Worm (Caenorhabditis elegans) whole organism, midembryonic: ENCODE data around the gene M04D8.4.
A peak's percentile ranks its signal among the peaks of the same experiment; 100 is the strongest.

Experiments
- T22C8.4 ChIP-seq: fragments of 200-800 bp; sonication (Bioruptor generic); IDR thresholded peaks from 2 replicates; pipeline ENCODE4 v1.3.6; 2022; ENCODE audit warnings: missing genetic modification characterization, missing compliant biosample characterization
- cog-1 ChIP-seq: sonication (generic microtip); optimal IDR thresholded peaks from 2 replicates; lab custom pipeline; 2016; ENCODE audit warnings: missing genetic modification characterization, missing compliant biosample characterization
- flt-1 ChIP-seq: fragments of 200-800 bp; sonication (Bioruptor generic); IDR thresholded peaks from 2 replicates; pipeline ENCODE4 v1.3.6; 2022; ENCODE audit warnings: missing genetic modification characterization, missing compliant biosample characterization
- klf-2 ChIP-seq: fragments of 200-800 bp; sonication (Bioruptor generic); conservative IDR thresholded peaks from 2 replicates; pipeline ENCODE4 v1.3.6; 2022; ENCODE audit warnings: missing genetic modification reagents, missing genetic modification characterization, missing compliant biosample characterization
- med-1 ChIP-seq: sonication (generic microtip); optimal IDR thresholded peaks from 2 replicates; lab custom pipeline; 2017; ENCODE audit warnings: missing genetic modification characterization, mild to moderate bottlenecking, missing compliant biosample characterization, antibody characterized with exemption, missing genetic modification reagents; ENCODE audit not compliant: insufficient read depth
- ref-1 ChIP-seq: fragments of 200-800 bp; sonication (Bioruptor generic); conservative IDR thresholded peaks from 2 replicates; pipeline ENCODE4 v1.3.6; 2022; ENCODE audit warnings: missing genetic modification reagents, missing genetic modification characterization, missing compliant biosample characterization
- tab-1 ChIP-seq: fragments of 200-800 bp; sonication (Bioruptor generic); IDR thresholded peaks from 2 replicates; pipeline ENCODE4 v1.3.6; 2022; ENCODE audit warnings: missing genetic modification characterization, missing compliant biosample characterization
- ztf-23 ChIP-seq: fragments of 200-800 bp; sonication (Bioruptor generic); IDR thresholded peaks from 2 replicates; pipeline ENCODE4 v1.3.6; 2022; ENCODE audit warnings: missing genetic modification reagents, missing genetic modification characterization, missing compliant biosample characterization
- ztf-29 ChIP-seq: fragments of 200-800 bp; sonication (Bioruptor generic); IDR thresholded peaks from 2 replicates; pipeline ENCODE4 v1.3.6; 2022; ENCODE audit warnings: missing genetic modification reagents, missing genetic modification characterization, missing compliant biosample characterization

The M04D8.4 gene

DNA sequence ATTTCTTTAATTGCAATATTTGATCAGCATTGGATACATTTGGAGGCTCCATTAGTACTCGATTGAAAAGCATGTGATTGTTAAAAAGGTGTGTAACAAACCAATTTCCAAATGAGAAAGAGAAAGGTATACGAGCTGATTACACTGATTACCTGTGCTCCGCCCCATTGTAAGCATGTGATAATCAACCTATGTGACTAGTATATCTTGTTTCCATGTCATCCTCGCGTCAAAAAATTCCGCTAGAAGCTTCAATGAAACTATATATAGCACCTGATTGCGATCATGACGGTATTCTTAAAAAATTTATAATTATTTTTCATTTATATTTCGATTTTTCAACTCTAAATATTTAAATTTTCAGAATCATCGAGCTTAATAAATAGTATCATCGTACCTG is at the start of gene M04D8.4:
Gene M04D8.4 (minus strand): TSS at position 101 of the 400 bp plus-strand sequence.
- no peak for TF ChIP-seq klf-2 (GFP tag; lab: Robert Waterston, UW)
- no peak for TF ChIP-seq ztf-23 (GFP tag; lab: Robert Waterston, UW)
- TF ChIP-seq flt-1 = no peak
- no peak for TF ChIP-seq ztf-29 (GFP tag; lab: Robert Waterston, UW)
- no peak for TF ChIP-seq cog-1 (tag; lab: Kevin White, UChicago)
- TF ChIP-seq ref-1 (GFP tag; lab: Robert Waterston, UW) = no peak
- TF ChIP-seq tab-1 = no peak
- TF ChIP-seq T22C8.4 (GFP tag; lab: Robert Waterston, UW) = no peak
- no peak for TF ChIP-seq med-1 (GFP tag; lab: Kevin White, UChicago)

DNA sequence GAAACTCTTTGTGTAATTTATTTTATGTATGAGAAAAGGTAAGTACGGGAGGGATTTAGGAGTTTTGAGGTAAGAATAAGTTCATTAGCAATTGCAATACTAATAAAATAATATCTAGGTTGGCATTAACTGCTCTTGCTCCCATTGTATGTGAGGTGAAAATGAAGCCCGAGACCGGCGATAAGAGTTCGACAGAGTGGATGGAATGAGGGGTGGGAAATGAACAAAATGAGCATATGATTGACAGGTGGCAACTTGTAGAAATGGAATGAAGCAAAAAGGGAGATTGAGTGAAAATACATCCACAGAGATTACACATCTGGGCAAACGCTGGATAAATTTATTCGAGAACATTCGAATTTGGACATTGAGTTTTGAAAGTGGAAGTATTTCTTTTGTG is 48.3 kb upstream of the M04D8.4 start:
- TF ChIP-seq ztf-29 (GFP tag; lab: Robert Waterston, UW) (no peak), med-1 (GFP tag; lab: Kevin White, UChicago) (no peak), klf-2 (GFP tag; lab: Robert Waterston, UW) (no peak), tab-1 (no peak), T22C8.4 (GFP tag; lab: Robert Waterston, UW) (no peak), cog-1 (tag; lab: Kevin White, UChicago) (no peak), ref-1 (GFP tag; lab: Robert Waterston, UW) (no peak), ztf-23 (GFP tag; lab: Robert Waterston, UW) (no peak), flt-1 (no peak)

DNA sequence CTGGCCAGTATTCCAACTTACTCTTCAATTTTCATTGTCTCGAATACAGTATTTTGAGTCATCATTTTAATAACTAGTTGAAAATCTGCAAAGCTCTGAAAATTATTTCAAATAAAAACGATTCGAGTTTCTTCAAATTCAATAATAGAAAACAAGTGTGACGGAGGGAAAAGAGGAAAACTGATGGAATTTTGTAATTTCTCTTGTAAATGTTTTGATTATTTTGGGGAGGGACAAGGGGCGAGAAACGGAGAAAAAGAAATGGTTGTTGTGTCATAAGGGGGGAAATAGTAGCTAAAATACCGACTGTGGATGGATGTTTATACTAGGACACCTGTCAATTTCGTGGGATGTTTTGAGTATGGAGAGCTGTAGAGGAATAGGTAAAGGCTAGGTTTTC is 47.7 kb upstream of the M04D8.4 start, which contains the start of gene T16G12.9:
Gene T16G12.9 (minus strand): TSS at position 101 of the 400 bp plus-strand sequence.
- TF ChIP-seq ztf-29 (GFP tag; lab: Robert Waterston, UW) = no peak
- TF ChIP-seq flt-1 = no peak
- TF ChIP-seq med-1 (GFP tag; lab: Kevin White, UChicago) = no peak
- no peak for TF ChIP-seq tab-1
- TF ChIP-seq klf-2 (GFP tag; lab: Robert Waterston, UW) = no peak

DNA sequence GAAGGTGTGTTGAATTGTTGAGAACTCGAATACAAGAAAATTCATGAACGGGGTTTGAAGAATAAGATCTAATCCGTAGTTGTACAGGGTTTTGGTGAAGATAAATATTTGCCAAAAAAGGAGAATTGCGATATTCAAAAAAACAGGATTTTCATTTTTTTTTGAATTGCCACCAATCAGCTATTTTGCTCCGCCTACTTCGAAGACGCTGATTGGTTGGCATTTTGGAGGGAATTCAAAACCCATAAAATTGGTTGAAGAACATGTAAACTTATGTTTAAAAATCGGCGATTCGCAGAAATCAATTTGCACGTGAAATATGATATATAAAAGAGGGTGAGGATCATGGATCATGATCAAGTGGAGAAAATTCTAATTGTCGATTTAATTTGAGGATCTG is 45.6 kb upstream of the M04D8.4 start:
- no peak for TF ChIP-seq ztf-29 (GFP tag; lab: Robert Waterston, UW)
- no peak for TF ChIP-seq ref-1 (GFP tag; lab: Robert Waterston, UW)
- no peak for TF ChIP-seq ztf-23 (GFP tag; lab: Robert Waterston, UW)
- no peak for TF ChIP-seq cog-1 (tag; lab: Kevin White, UChicago)
- TF ChIP-seq klf-2 (GFP tag; lab: Robert Waterston, UW) = no peak
- TF ChIP-seq T22C8.4 (GFP tag; lab: Robert Waterston, UW) = no peak
- no peak for TF ChIP-seq med-1 (GFP tag; lab: Kevin White, UChicago)
- TF ChIP-seq flt-1 = no peak
- no peak for TF ChIP-seq tab-1

DNA sequence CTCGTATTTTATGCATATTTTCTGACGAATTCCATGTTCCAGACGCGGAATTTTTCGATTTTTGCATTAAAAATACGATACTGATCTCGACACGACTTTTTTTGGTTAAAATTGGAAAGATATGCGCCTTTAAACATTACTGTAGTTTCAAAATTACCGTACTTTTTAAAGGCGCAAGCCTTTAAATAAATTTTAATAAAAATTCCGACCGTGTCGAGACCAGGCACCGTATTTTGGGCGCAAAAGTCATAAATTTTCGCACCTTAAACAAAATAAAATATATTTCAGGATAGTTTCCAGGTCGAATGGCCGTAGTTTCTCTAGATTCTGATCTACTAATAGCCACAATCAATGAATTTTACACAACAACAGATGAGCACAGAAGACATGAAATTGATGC is 38.8 kb upstream of the M04D8.4 start, which contains the start of gene T16G12.6:
Gene T16G12.6 (plus strand): TSS at position 301 of the 400 bp plus-strand sequence.
- no peak for TF ChIP-seq flt-1
- TF ChIP-seq ztf-29 (GFP tag; lab: Robert Waterston, UW) = no peak
- no peak for TF ChIP-seq med-1 (GFP tag; lab: Kevin White, UChicago)
- no peak for TF ChIP-seq klf-2 (GFP tag; lab: Robert Waterston, UW)
- TF ChIP-seq ref-1 (GFP tag; lab: Robert Waterston, UW) = no peak

- TF ChIP-seq ztf-23 (GFP tag; lab: Robert Waterston, UW) (no peak), cog-1 (tag; lab: Kevin White, UChicago) (peak; percentile 37), flt-1 (peak; percentile 71), T22C8.4 (GFP tag; lab: Robert Waterston, UW) (peak; percentile 10; the same call in 1 of the 2 replicates), ztf-29 (GFP tag; lab: Robert Waterston, UW) (no peak), med-1 (GFP tag; lab: Kevin White, UChicago) (no peak), klf-2 (GFP tag; lab: Robert Waterston, UW) (no peak), ref-1 (GFP tag; lab: Robert Waterston, UW) (no peak), tab-1 (no peak)
These were observed 33.7 kb upstream of the M04D8.4 start, which contains the start of gene ekl-6 for ce11 chrIII:10064140-10064539. Gene ekl-6 (plus strand): TSS chrIII:10064404.

DNA sequence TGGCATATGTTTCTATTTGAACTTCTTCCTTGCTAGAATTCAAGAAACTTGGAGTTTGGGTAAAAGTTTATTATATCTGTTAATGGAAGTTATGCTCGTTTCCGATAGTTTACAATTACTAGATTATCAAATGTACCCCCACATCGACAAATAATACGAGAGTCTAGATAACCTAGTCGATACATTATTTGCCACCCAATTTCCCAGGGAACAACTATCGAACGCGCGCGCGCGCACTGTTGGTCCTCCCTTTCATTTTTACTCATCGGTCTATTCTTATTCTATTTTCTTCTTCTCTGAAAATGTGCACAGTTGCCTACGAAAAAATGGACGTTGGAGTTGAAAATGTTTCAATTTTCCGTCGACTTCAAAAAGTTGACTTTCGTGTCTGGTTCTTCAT is 30.1 kb upstream of the M04D8.4 start, which contains the start of gene T16G12.13:
Gene T16G12.13 (plus strand): TSS at position 293 of the 400 bp plus-strand sequence.
- TF ChIP-seq T22C8.4 (GFP tag; lab: Robert Waterston, UW) (no peak), klf-2 (GFP tag; lab: Robert Waterston, UW) (no peak), tab-1 (no peak), ref-1 (GFP tag; lab: Robert Waterston, UW) (no peak), ztf-29 (GFP tag; lab: Robert Waterston, UW) (no peak), med-1 (GFP tag; lab: Kevin White, UChicago) (no peak), flt-1 (no peak), ztf-23 (GFP tag; lab: Robert Waterston, UW) (no peak), cog-1 (tag; lab: Kevin White, UChicago) (no peak)

DNA sequence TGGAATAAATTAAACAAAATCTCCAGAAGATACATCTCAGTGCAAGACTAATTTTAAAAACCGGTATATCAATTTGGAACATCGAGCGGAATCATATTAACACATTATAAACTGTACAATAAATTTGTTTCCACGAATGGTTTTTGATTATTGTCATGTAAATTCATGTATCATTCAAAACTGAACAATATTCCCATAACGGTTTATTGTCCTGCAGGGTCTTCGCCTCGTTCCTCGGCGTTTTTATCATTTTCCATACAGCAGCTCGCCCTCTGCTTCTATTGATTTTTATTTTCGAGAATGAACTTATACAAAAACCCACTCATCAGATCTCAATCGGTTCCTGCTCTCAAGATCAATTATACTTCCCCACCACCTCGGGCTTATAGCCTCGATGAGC is 28.6 kb upstream of the M04D8.4 start, which contains the start of gene T16G12.8:
Gene T16G12.8 (plus strand): TSS at position 301 of the 400 bp plus-strand sequence.
- TF ChIP-seq tab-1 (no peak), flt-1 (no peak), ztf-23 (GFP tag; lab: Robert Waterston, UW) (no peak), med-1 (GFP tag; lab: Kevin White, UChicago) (no peak), ref-1 (GFP tag; lab: Robert Waterston, UW) (no peak), T22C8.4 (GFP tag; lab: Robert Waterston, UW) (no peak), cog-1 (tag; lab: Kevin White, UChicago) (no peak), klf-2 (GFP tag; lab: Robert Waterston, UW) (no peak), ztf-29 (GFP tag; lab: Robert Waterston, UW) (no peak)

- TF ChIP-seq cog-1 (tag; lab: Kevin White, UChicago) (no peak), ref-1 (GFP tag; lab: Robert Waterston, UW) (no peak), ztf-29 (GFP tag; lab: Robert Waterston, UW) (no peak), med-1 (GFP tag; lab: Kevin White, UChicago) (no peak), tab-1 (no peak), klf-2 (GFP tag; lab: Robert Waterston, UW) (no peak), flt-1 (no peak), ztf-23 (GFP tag; lab: Robert Waterston, UW) (no peak), T22C8.4 (GFP tag; lab: Robert Waterston, UW) (no peak)
These were observed 27.1 kb upstream of the M04D8.4 start, which contains the start of gene T16G12.4 for ce11 chrIII:10057518-10057917. Gene T16G12.4 (plus strand): TSS chrIII:10057818.
